Worm (Caenorhabditis elegans) whole organism, midembryonic: ENCODE measurements around the gene sek-4.

Experiments used
- T22C8.4 ChIP-seq: fragments of 200-800 bp; sonication (Bioruptor generic); IDR thresholded peaks from 2 replicates; pipeline ENCODE4 v1.3.6; 2022; ENCODE audit warnings: missing genetic modification characterization, missing compliant biosample characterization
- cog-1 ChIP-seq: sonication (generic microtip); optimal IDR thresholded peaks from 2 replicates; lab custom pipeline; 2016; ENCODE audit warnings: missing genetic modification characterization, missing compliant biosample characterization
- flt-1 ChIP-seq: fragments of 200-800 bp; sonication (Bioruptor generic); IDR thresholded peaks from 2 replicates; pipeline ENCODE4 v1.3.6; 2022; ENCODE audit warnings: missing genetic modification characterization, missing compliant biosample characterization
- tab-1 ChIP-seq: fragments of 200-800 bp; sonication (Bioruptor generic); IDR thresholded peaks from 2 replicates; pipeline ENCODE4 v1.3.6; 2022; ENCODE audit warnings: missing genetic modification characterization, missing compliant biosample characterization

ce11 chrX:5348529-5349148, 26.2 kb upstream of the sek-4 start, which contains the start of gene syx-3:
- TF ChIP-seq flt-1 (GFP tag; lab: Robert Waterston, UW) (no peak), T22C8.4 (no peak), cog-1 (tag; lab: Kevin White, UChicago) (no peak), tab-1 (no peak)
